Fruit fly (Drosophila melanogaster): ENCODE measurements around the gene CG13796.

Gene CG13796

DNA sequence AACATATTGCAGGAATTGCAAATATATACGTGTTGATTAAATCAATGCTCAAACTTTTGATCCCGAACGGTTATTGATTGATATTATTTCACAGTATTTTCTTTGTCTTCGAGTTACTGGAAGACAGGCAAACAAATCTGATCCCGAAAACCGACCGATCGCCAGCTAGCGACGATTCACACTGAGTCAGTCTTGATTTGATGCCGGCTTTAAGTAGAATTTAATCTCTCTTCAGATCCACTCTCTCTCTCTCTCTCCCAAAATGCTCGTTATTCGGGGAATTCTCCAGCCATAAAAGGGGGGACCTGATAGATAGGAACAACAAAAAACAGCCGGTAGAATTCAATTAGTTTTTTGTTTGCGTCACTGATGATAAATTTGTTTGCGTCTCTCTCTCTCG lies 31.1 kb downstream of the CG13796 start, which contains the start of gene Tep2:
Gene Tep2, minus strand, starts transcription at position 185 of the 400 bp plus-strand sequence.
- TF ChIP-seq tj (GFP tag; optimal IDR thresholded peaks at IDR 0.05) (peak; percentile 6), Crg-1 (GFP tag; optimal IDR thresholded peaks at IDR 0.05) (no peak), CG11617 (GFP tag; optimal IDR thresholded peaks at IDR 0.05) (no peak), bab1 (GFP tag; optimal IDR thresholded peaks at IDR 0.05) (peak; percentile 9), cic (GFP tag; optimal IDR thresholded peaks at IDR 0.05) (peak; percentile 9)

DNA sequence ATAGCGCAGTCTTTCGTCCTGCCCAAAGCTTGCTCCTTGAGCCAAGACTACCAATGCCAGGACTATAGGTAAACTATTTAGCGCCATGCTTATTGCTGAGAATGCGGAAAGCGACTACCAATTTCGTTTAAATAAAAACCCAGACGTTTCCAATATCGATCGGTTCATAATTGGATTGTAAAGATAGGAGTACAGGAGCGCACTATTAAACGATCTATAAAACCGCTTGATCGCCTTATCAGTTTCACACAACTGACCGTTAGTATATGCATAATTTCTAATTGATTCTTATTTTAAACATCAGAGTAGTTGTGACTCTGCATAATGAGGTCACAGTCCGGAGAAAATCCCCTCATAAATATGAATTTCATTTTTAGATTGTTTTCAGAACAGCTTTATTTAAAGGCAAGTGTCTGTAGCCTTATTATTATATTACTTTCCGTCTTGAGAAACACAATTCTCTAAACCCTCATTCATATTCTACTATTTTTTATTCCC lies 39.8 kb downstream of the CG13796 start, which contains the start of the genes CG7025 and CG43235:
Gene CG7025, minus strand, starts transcription at position 101 of the 498 bp plus-strand sequence.
Gene CG43235, plus strand, starts transcription at position 448 of the 498 bp plus-strand sequence.
- TF ChIP-seq cnc (optimal IDR thresholded peaks at IDR 0.05) (no peak), CG7101 (tag; optimal IDR thresholded peaks at IDR 0.05) (no peak), toe (GFP tag; optimal IDR thresholded peaks at IDR 0.05) (no peak), Mnt (GFP tag; optimal IDR thresholded peaks at IDR 0.05) (no peak), CG1620 (GFP tag; optimal IDR thresholded peaks at IDR 0.05) (no peak), kay (GFP tag; ENCODE audit: borderline replicate concordance) (peak; percentile 22)

DNA sequence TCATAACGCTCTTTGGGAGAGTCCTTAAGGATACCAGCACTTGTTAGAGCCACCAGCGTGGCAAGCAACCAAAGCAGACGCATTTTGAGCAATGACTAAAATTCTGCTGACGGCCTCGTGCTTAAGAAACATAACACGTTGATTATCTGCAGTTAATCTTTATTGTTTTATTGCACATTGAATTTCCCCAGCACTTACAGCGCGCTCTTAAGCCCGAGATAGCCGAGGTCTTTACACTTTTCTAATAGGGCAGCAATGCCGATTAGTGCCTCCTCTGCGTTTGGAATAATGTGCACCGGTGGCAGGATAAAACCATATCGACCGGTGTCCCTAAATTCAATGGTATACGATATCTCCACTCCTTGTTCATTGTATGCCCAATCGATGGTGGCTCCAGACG lies 41.5 kb downstream of the CG13796 start, which contains the start of gene CG18585:
Gene CG18585, minus strand, starts transcription at position 101 of the 400 bp plus-strand sequence.
- no peak for TF ChIP-seq Crg-1 (GFP tag; optimal IDR thresholded peaks at IDR 0.05)
- TF ChIP-seq cic (GFP tag; optimal IDR thresholded peaks at IDR 0.05) = no peak
- TF ChIP-seq toe (GFP tag; optimal IDR thresholded peaks at IDR 0.05) = no peak
- TF ChIP-seq CG12768 (GFP tag; optimal IDR thresholded peaks at IDR 0.05) = no peak
- TF ChIP-seq cnc (optimal IDR thresholded peaks at IDR 0.05) = no peak
- no peak for TF ChIP-seq CG14711 (tag; optimal IDR thresholded peaks at IDR 0.05)
- no peak for TF ChIP-seq ovo (GFP tag; optimal IDR thresholded peaks at IDR 0.05)
- TF ChIP-seq tj (GFP tag; optimal IDR thresholded peaks at IDR 0.05) = no peak
- no peak for TF ChIP-seq CG33017 (tag; optimal IDR thresholded peaks at IDR 0.05)
- no peak for TF ChIP-seq CG1620 (GFP tag; optimal IDR thresholded peaks at IDR 0.05)
- no peak for TF ChIP-seq kay (GFP tag; ENCODE audit: borderline replicate concordance)
- no peak for TF ChIP-seq bab1 (GFP tag; optimal IDR thresholded peaks at IDR 0.05)
- no peak for TF ChIP-seq CG5204 (GFP tag; optimal IDR thresholded peaks at IDR 0.05)
- no peak for TF ChIP-seq CG11617 (GFP tag; optimal IDR thresholded peaks at IDR 0.05)
- TF ChIP-seq Clk (GFP tag; optimal IDR thresholded peaks at IDR 0.05) = no peak
- no peak for TF ChIP-seq Mnt (GFP tag; optimal IDR thresholded peaks at IDR 0.05)
- TF ChIP-seq Hr96 (GFP tag; optimal IDR thresholded peaks at IDR 0.05) = no peak
- TF ChIP-seq pad (GFP tag; optimal IDR thresholded peaks at IDR 0.05) = no peak

- no peak for TF ChIP-seq cic (GFP tag; optimal IDR thresholded peaks at IDR 0.05)
- TF ChIP-seq CG7101 (tag; optimal IDR thresholded peaks at IDR 0.05) = no peak
- TF ChIP-seq CG12768 (GFP tag; optimal IDR thresholded peaks at IDR 0.05) = no peak
- TF ChIP-seq Hr96 (GFP tag; optimal IDR thresholded peaks at IDR 0.05) = no peak
- TF ChIP-seq cnc (optimal IDR thresholded peaks at IDR 0.05) = no peak
- no peak for TF ChIP-seq CG1620 (GFP tag; optimal IDR thresholded peaks at IDR 0.05)
- TF ChIP-seq CG5204 (GFP tag; optimal IDR thresholded peaks at IDR 0.05) = no peak
- no peak for TF ChIP-seq toe (GFP tag; optimal IDR thresholded peaks at IDR 0.05)
Observed at dm6 chr2L:7690449-7690848, 42.0 kb downstream of the CG13796 start.

DNA sequence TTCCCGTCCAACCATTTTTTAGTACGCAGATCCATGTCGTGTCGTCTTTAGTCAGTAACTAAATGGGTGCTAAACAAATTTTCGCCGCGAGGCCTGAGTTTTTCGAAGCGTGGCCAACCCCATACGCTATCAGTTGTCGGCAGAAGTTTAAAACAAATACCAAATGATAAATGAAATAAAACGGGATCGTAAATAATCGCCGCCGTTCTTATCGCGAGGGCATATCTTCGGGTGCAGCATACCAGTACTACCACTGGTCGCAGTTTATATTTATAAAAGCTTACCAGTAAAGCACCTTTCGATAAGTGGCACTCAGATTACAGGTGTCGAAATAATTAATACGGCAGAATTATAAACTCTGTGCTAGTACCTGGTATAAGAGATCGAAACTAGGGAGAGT lies 47.2 kb downstream of the CG13796 start:
- no peak for TF ChIP-seq bab1 (GFP tag; optimal IDR thresholded peaks at IDR 0.05)
- TF ChIP-seq Hr96 (GFP tag; optimal IDR thresholded peaks at IDR 0.05) = no peak
- no peak for TF ChIP-seq CG7101 (tag; optimal IDR thresholded peaks at IDR 0.05)
- no peak for TF ChIP-seq cnc (optimal IDR thresholded peaks at IDR 0.05)
- peak; percentile 61 for TF ChIP-seq CG12768 (GFP tag; optimal IDR thresholded peaks at IDR 0.05)
- no peak for TF ChIP-seq CG5204 (GFP tag; optimal IDR thresholded peaks at IDR 0.05)
- peak; percentile 41 for TF ChIP-seq CG33017 (tag; optimal IDR thresholded peaks at IDR 0.05)
- no peak for TF ChIP-seq CG11617 (GFP tag; optimal IDR thresholded peaks at IDR 0.05)
- no peak for TF ChIP-seq tj (GFP tag; optimal IDR thresholded peaks at IDR 0.05)
- TF ChIP-seq CG1620 (GFP tag; optimal IDR thresholded peaks at IDR 0.05) = no peak
- no peak for TF ChIP-seq toe (GFP tag; optimal IDR thresholded peaks at IDR 0.05)
- no peak for TF ChIP-seq ovo (GFP tag; optimal IDR thresholded peaks at IDR 0.05)
- TF ChIP-seq Clk (GFP tag; optimal IDR thresholded peaks at IDR 0.05) = no peak
- TF ChIP-seq CG7045 (GFP tag; optimal IDR thresholded peaks at IDR 0.05) = no peak
- TF ChIP-seq pad (GFP tag; optimal IDR thresholded peaks at IDR 0.05) = no peak
- peak; percentile 92 for TF ChIP-seq kay (GFP tag; ENCODE audit: borderline replicate concordance)
- peak; percentile 34 for TF ChIP-seq Mnt (GFP tag; optimal IDR thresholded peaks at IDR 0.05)
- TF ChIP-seq CG14711 (tag; optimal IDR thresholded peaks at IDR 0.05) = no peak
- TF ChIP-seq Crg-1 (GFP tag; optimal IDR thresholded peaks at IDR 0.05) = no peak
- TF ChIP-seq cic (GFP tag; optimal IDR thresholded peaks at IDR 0.05) = peak; percentile 76

- no peak for TF ChIP-seq CG33017 (tag; optimal IDR thresholded peaks at IDR 0.05)
- TF ChIP-seq kay (GFP tag; ENCODE audit: borderline replicate concordance) = peak; percentile 12
- no peak for TF ChIP-seq CG14711 (tag; optimal IDR thresholded peaks at IDR 0.05)
Observed at dm6 chr2L:7680298-7680697, 52.2 kb downstream of the CG13796 start.

- TF ChIP-seq CG12768 (GFP tag; optimal IDR thresholded peaks at IDR 0.05) = no peak
- TF ChIP-seq ovo (GFP tag; optimal IDR thresholded peaks at IDR 0.05) = no peak
- no peak for TF ChIP-seq bab1 (GFP tag; optimal IDR thresholded peaks at IDR 0.05)
- no peak for TF ChIP-seq Crg-1 (GFP tag; optimal IDR thresholded peaks at IDR 0.05)
- no peak for TF ChIP-seq CG5204 (GFP tag; optimal IDR thresholded peaks at IDR 0.05)
- no peak for TF ChIP-seq cnc (optimal IDR thresholded peaks at IDR 0.05)
- peak; percentile 30 for TF ChIP-seq cic (GFP tag; optimal IDR thresholded peaks at IDR 0.05)
- peak; percentile 47 for TF ChIP-seq Mnt (GFP tag; optimal IDR thresholded peaks at IDR 0.05)
- no peak for TF ChIP-seq pad (GFP tag; optimal IDR thresholded peaks at IDR 0.05)
- no peak for TF ChIP-seq Clk (GFP tag; optimal IDR thresholded peaks at IDR 0.05)
- no peak for TF ChIP-seq CG33017 (tag; optimal IDR thresholded peaks at IDR 0.05)
- no peak for TF ChIP-seq CG7045 (GFP tag; optimal IDR thresholded peaks at IDR 0.05)
- peak; percentile 87 for TF ChIP-seq kay (GFP tag; ENCODE audit: borderline replicate concordance)
Observed at dm6 chr2L:7678095-7678784, 54.2 kb downstream of the CG13796 start.

Data from whole organism, adult.